Worm (Caenorhabditis elegans): ENCODE measurements around the gene pals-40.

ce11 chrIII:1399670-1400069, 21.9 kb upstream of the pals-40 start, which contains the start of gene pals-16:
- TF ChIP-seq nhr-12 (tag; optimal IDR thresholded peaks at IDR 0.05) (no peak), nhr-23 (tag; optimal IDR thresholded peaks at IDR 0.05) (no peak), nhr-76 (tag; optimal IDR thresholded peaks at IDR 0.05) (no peak), ZK546.5 (tag; optimal IDR thresholded peaks at IDR 0.05) (no peak), ceh-82 (tag; optimal IDR thresholded peaks at IDR 0.05) (no peak), zag-1 (tag; optimal IDR thresholded peaks at IDR 0.05) (no peak), ztf-11 (tag; optimal IDR thresholded peaks at IDR 0.05) (no peak), skn-1 (tag; optimal IDR thresholded peaks at IDR 0.05) (no peak), snpc-4 (tag; optimal IDR thresholded peaks at IDR 0.05) (no peak)
